Fruit fly (Drosophila melanogaster) whole organism, prepupa: ENCODE data around the gene Nepl21.

Experiments used
- Blimp-1 ChIP-seq: fragments of 200-800 bp; sonication (Bioruptor generic); optimal IDR thresholded peaks from 3 replicates; lab custom pipeline; 2017; ENCODE audit warnings: missing biosample characterization, missing genetic modification characterization, mild to moderate bottlenecking, moderate library complexity, missing genetic modification reagents
- CG10669 ChIP-seq: fragments of 200-800 bp; sonication (Bioruptor generic); optimal IDR thresholded peaks from 3 replicates; lab custom pipeline; 2018; ENCODE audit warnings: missing biosample characterization, mild to moderate bottlenecking, missing genetic modification characterization, moderate library complexity
- CG11294 ChIP-seq: fragments of 200-800 bp; sonication (Bioruptor generic); IDR thresholded peaks from 2 replicates; pipeline ENCODE4 v1.3.6; 2022; ENCODE audit warnings: missing biosample characterization, missing genetic modification characterization
- CG1621 ChIP-seq: fragments of 200-800 bp; sonication (Bioruptor generic); optimal IDR thresholded peaks from 3 replicates; lab custom pipeline; 2018; ENCODE audit warnings: missing biosample characterization, mild to moderate bottlenecking, missing genetic modification characterization
- CG3032 ChIP-seq: fragments of 200-800 bp; optimal IDR thresholded peaks from 2 replicates; lab custom pipeline; 2019; ENCODE audit warnings: missing biosample characterization, mild to moderate bottlenecking, missing genetic modification characterization, moderate library complexity
- CG32006 ChIP-seq: fragments of 200-800 bp; sonication (Bioruptor generic); optimal IDR thresholded peaks from 3 replicates; lab custom pipeline; 2017; ENCODE audit warnings: missing biosample characterization, mild to moderate bottlenecking, missing genetic modification characterization
- CG34406 ChIP-seq: fragments of 200-800 bp; sonication (Bioruptor generic); optimal IDR thresholded peaks from 3 replicates; lab custom pipeline; 2016; ENCODE audit warnings: missing biosample characterization, missing genetic modification characterization
- CG3919 ChIP-seq: fragments of 200-800 bp; sonication (Bioruptor generic); optimal IDR thresholded peaks from 3 replicates; lab custom pipeline; 2016; ENCODE audit warnings: missing biosample characterization, missing genetic modification characterization
- CG4318 ChIP-seq: fragments of 200-800 bp; sonication (Bioruptor generic); optimal IDR thresholded peaks from 3 replicates; lab custom pipeline; 2017; ENCODE audit warnings: missing biosample characterization, mild to moderate bottlenecking, missing genetic modification characterization
- CG6163 ChIP-seq: fragments of 200-800 bp; sonication (Bioruptor generic); IDR thresholded peaks from 3 replicates; pipeline ENCODE4 v1.3.6; 2022; ENCODE audit warnings: missing biosample characterization, missing genetic modification characterization
- CG6276 ChIP-seq: fragments of 200-800 bp; sonication (Bioruptor generic); optimal IDR thresholded peaks from 2 replicates; lab custom pipeline; 2017; ENCODE audit warnings: missing biosample characterization, mild to moderate bottlenecking, missing genetic modification characterization
- CG6792 ChIP-seq: fragments of 200-800 bp; sonication (Bioruptor generic); optimal IDR thresholded peaks from 3 replicates; lab custom pipeline; 2016; ENCODE audit warnings: missing biosample characterization, missing genetic modification characterization
- CG6808 ChIP-seq: fragments of 200-800 bp; sonication (Bioruptor generic); optimal IDR thresholded peaks from 3 replicates; lab custom pipeline; 2017; ENCODE audit warnings: missing biosample characterization, missing genetic modification characterization, mild to moderate bottlenecking, moderate library complexity, missing genetic modification reagents
- CG6854 ChIP-seq: fragments of 200-800 bp; sonication (Bioruptor generic); optimal IDR thresholded peaks from 2 replicates; lab custom pipeline; 2017; ENCODE audit warnings: missing biosample characterization, mild to moderate bottlenecking, missing genetic modification characterization
- CG8119 ChIP-seq: fragments of 200-800 bp; sonication (Bioruptor generic); IDR thresholded peaks from 3 replicates; pipeline ENCODE4 v1.3.6; 2022; ENCODE audit warnings: missing biosample characterization, missing genetic modification characterization
- CG8319 ChIP-seq: fragments of 200-800 bp; sonication (Bioruptor generic); optimal IDR thresholded peaks from 3 replicates; lab custom pipeline; 2016; ENCODE audit warnings: missing biosample characterization, missing genetic modification characterization
- CG8632 ChIP-seq: fragments of 200-800 bp; sonication (Bioruptor generic); optimal IDR thresholded peaks from 3 replicates; lab custom pipeline; 2016; ENCODE audit warnings: missing biosample characterization, missing genetic modification characterization
- CG9139 ChIP-seq: fragments of 200-800 bp; sonication (Bioruptor generic); optimal IDR thresholded peaks from 3 replicates; lab custom pipeline; 2017; ENCODE audit warnings: missing biosample characterization, mild to moderate bottlenecking, missing genetic modification characterization
- Eip75B ChIP-seq: fragments of 200-800 bp; sonication (Bioruptor generic); optimal IDR thresholded peaks from 3 replicates; lab custom pipeline; 2016; ENCODE audit warnings: missing biosample characterization, missing genetic modification characterization
- Eip78C ChIP-seq: fragments of 200-800 bp; sonication (Bioruptor generic); peaks from one replicate; lab custom pipeline; 2016; ENCODE audit warnings: missing biosample characterization, missing genetic modification characterization
- Eip93F ChIP-seq: fragments of 200-800 bp; sonication (Bioruptor generic); optimal IDR thresholded peaks from 2 replicates; lab custom pipeline; 2016; ENCODE audit warnings: missing biosample characterization, mild to moderate bottlenecking, missing genetic modification characterization
- Ets21C ChIP-seq: fragments of 200-800 bp; sonication (Bioruptor generic); optimal IDR thresholded peaks from 3 replicates; lab custom pipeline; 2016; ENCODE audit warnings: missing biosample characterization, missing genetic modification characterization
- Hr39 ChIP-seq: fragments of 200-800 bp; sonication (Bioruptor generic); optimal IDR thresholded peaks from 2 replicates; lab custom pipeline; 2016; ENCODE audit warnings: missing biosample characterization, missing genetic modification characterization
- Lpt ChIP-seq: fragments of 200-800 bp; sonication (Bioruptor generic); optimal IDR thresholded peaks from 3 replicates; lab custom pipeline; 2016; ENCODE audit warnings: missing biosample characterization, missing genetic modification characterization
- Met ChIP-seq: fragments of 200-800 bp; sonication (Bioruptor generic); optimal IDR thresholded peaks from 3 replicates; lab custom pipeline; 2016; ENCODE audit warnings: missing biosample characterization, missing genetic modification characterization
- Smox ChIP-seq: fragments of 200-800 bp; sonication (Bioruptor generic); optimal IDR thresholded peaks from 3 replicates; lab custom pipeline; 2016; ENCODE audit warnings: missing biosample characterization, missing genetic modification characterization
- Sox102F ChIP-seq: fragments of 200-800 bp; sonication (Bioruptor generic); optimal IDR thresholded peaks from 2 replicates; lab custom pipeline; 2016; ENCODE audit warnings: missing biosample characterization, mild to moderate bottlenecking, missing genetic modification characterization
- Sox14 ChIP-seq: fragments of 200-800 bp; sonication (Bioruptor generic); optimal IDR thresholded peaks from 3 replicates; lab custom pipeline; 2016; ENCODE audit warnings: missing biosample characterization, missing genetic modification characterization
- Sox15 ChIP-seq: fragments of 200-800 bp; sonication (Bioruptor generic); optimal IDR thresholded peaks from 3 replicates; lab custom pipeline; 2016; ENCODE audit warnings: missing biosample characterization, missing genetic modification characterization
- dac ChIP-seq: fragments of 200-800 bp; sonication (Bioruptor generic); optimal IDR thresholded peaks from 2 replicates; lab custom pipeline; 2017; ENCODE audit warnings: missing biosample characterization, mild to moderate bottlenecking, missing genetic modification characterization
- dsx ChIP-seq: fragments of 200-800 bp; optimal IDR thresholded peaks from 3 replicates; lab custom pipeline; 2019; ENCODE audit warnings: missing biosample characterization, mild to moderate bottlenecking, missing genetic modification characterization, moderate library complexity; ENCODE audit not compliant: poor library complexity, severe bottlenecking
- eg ChIP-seq: fragments of 200-800 bp; sonication (Bioruptor generic); IDR thresholded peaks from 3 replicates; pipeline ENCODE4 v1.3.6; 2022; ENCODE audit warnings: missing biosample characterization, missing genetic modification characterization
- esn ChIP-seq: fragments of 200-800 bp; sonication (Bioruptor generic); optimal IDR thresholded peaks from 2 replicates; lab custom pipeline; 2016; ENCODE audit warnings: missing biosample characterization, mild to moderate bottlenecking, missing genetic modification characterization, moderate library complexity
- fkh ChIP-seq: fragments of 200-800 bp; sonication (Bioruptor generic); optimal IDR thresholded peaks from 3 replicates; lab custom pipeline; 2017; ENCODE audit warnings: missing biosample characterization, mild to moderate bottlenecking, missing genetic modification characterization, moderate library complexity
- salr ChIP-seq, 2 experiments: fragments of 200-800 bp; sonication (Bioruptor generic); optimal IDR thresholded peaks; 3 replicates each; lab custom pipeline; 2016 to 2018; ENCODE audit warnings: missing biosample characterization in 2 of 2, missing genetic modification characterization in 2 of 2, mild to moderate bottlenecking in 1 of 2
- spab ChIP-seq: fragments of 200-800 bp; sonication (Bioruptor generic); optimal IDR thresholded peaks from 2 replicates; lab custom pipeline; 2017; ENCODE audit warnings: missing biosample characterization, mild to moderate bottlenecking, missing genetic modification characterization, missing genetic modification reagents
- ss ChIP-seq, 2 experiments: fragments of 200-800 bp; sonication (Bioruptor generic); optimal IDR thresholded peaks; 2 replicates in 1 of 2; 3 replicates in 1 of 2; lab custom pipeline; 2017 to 2018; ENCODE audit warnings: mild to moderate bottlenecking in 2 of 2, missing biosample characterization in 2 of 2, missing genetic modification characterization in 2 of 2, moderate library complexity in 1 of 2
- topi ChIP-seq: fragments of 200-800 bp; sonication (Bioruptor generic); optimal IDR thresholded peaks from 3 replicates; lab custom pipeline; 2016; ENCODE audit warnings: missing biosample characterization, missing genetic modification characterization
- vri ChIP-seq: fragments of 200-800 bp; sonication (Bioruptor generic); optimal IDR thresholded peaks from 3 replicates; lab custom pipeline; 2016; ENCODE audit warnings: missing biosample characterization, mild to moderate bottlenecking, missing genetic modification characterization

The Nepl21 gene

dm6 chr3R:28846877-28847529, 36.5 kb upstream of the Nepl21 start (continued):
- TF ChIP-seq CG10669 (peak; percentile 77), Ets21C (GFP tag; lab: Kevin White, UChicago) (peak; percentile 16), Sox102F (peak; percentile 41), Eip93F (GFP tag; lab: Kevin White, UChicago) (no peak), CG34406 (GFP tag; lab: Kevin White, UChicago) (peak; percentile 46), CG8319 (GFP tag; lab: Kevin White, UChicago) (peak; percentile 52), ss (GFP tag; optimal IDR thresholded peaks at IDR 0.05; lab: Kevin White, UChicago) (peak; percentile 77 to 85), CG11294 (GFP tag; lab: Robert Waterston, UW) (0 out of 2 replicates have a peak, but pooled peaks have one; percentile 7), vri (GFP tag; lab: Kevin White, UChicago) (no peak), dsx (GFP tag; lab: Kevin White, UChicago) (peak; percentile 67), Smox (GFP tag; lab: Kevin White, UChicago) (peak; percentile 3), Lpt (GFP tag; lab: Kevin White, UChicago) (peak; percentile 47), CG3919 (GFP tag; lab: Kevin White, UChicago) (peak; percentile 74), Sox14 (GFP tag; lab: Kevin White, UChicago) (peak; percentile 64), Sox15 (GFP tag; lab: Kevin White, UChicago) (peak; percentile 30), CG6854 (GFP tag; lab: Kevin White, UChicago) (no peak), dac (GFP tag; lab: Kevin White, UChicago) (no peak), CG4318 (GFP tag; lab: Kevin White, UChicago) (peak; percentile 27), CG6163 (GFP tag; lab: Robert Waterston, UW) (peak; percentile 86), spab (GFP tag; lab: Kevin White, UChicago) (peak; percentile 82), salr (GFP tag; optimal IDR thresholded peaks at IDR 0.05; lab: Kevin White, UChicago) (peak; percentile 8 to 61), eg (peak; percentile 87), Eip75B (GFP tag; lab: Kevin White, UChicago) (peak; percentile 79), CG32006 (GFP tag; lab: Kevin White, UChicago) (peak; percentile 70), esn (peak; percentile 44), topi (GFP tag; lab: Kevin White, UChicago) (peak; percentile 59), Blimp-1 (GFP tag; lab: Kevin White, UChicago) (peak; percentile 6), Hr39 (GFP tag; lab: Kevin White, UChicago) (peak; percentile 22), CG8632 (GFP tag; lab: Kevin White, UChicago) (peak; percentile 60), CG3032 (tag; lab: Kevin White, UChicago) (peak; percentile 75), Eip78C (GFP tag; lab: Kevin White, UChicago) (peak; percentile 88), CG6808 (GFP tag; lab: Kevin White, UChicago) (peak; percentile 88), CG6276 (GFP tag; lab: Kevin White, UChicago) (peak; percentile 92), fkh (GFP tag; lab: Kevin White, UChicago) (no peak), Met (GFP tag; lab: Kevin White, UChicago) (peak; percentile 16), CG6792 (GFP tag; lab: Kevin White, UChicago) (peak; percentile 58), CG1621 (tag; lab: Kevin White, UChicago) (peak; percentile 73), CG8119 (GFP tag; lab: Robert Waterston, UW) (peak; percentile 66), CG9139 (GFP tag; lab: Kevin White, UChicago) (peak; percentile 71)
